Worm (Caenorhabditis elegans): ENCODE data around the gene hda-2.

DNA sequence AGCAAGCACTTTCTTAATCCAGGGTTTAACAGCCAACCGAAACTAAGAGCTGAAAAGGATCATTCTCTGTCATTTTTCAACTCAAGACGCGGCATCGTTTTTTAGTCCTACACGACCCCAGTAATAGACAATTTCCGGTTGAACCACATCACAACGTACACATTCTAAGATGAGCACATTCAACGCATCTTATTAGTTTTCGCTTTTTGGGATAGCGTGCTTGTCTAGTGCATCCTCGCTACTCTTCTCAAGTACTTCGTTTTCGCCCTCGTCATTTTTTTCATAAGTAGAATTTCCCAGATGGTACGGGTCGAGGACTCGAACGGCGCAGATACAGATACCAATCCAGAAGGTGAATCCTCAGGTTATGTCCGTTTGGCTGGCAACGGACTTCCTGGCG lies 19.9 kb upstream of the hda-2 start, which contains the start of gene T05H10.1:
- TF ChIP-seq med-1 (GFP tag; optimal IDR thresholded peaks at IDR 0.05; ENCODE audit: insufficient read depth) (no peak), flt-1 (GFP tag; IDR thresholded peaks at IDR 0.05) (no peak), tab-1 (GFP tag; IDR thresholded peaks at IDR 0.05) (no peak), klf-2 (GFP tag; conservative IDR thresholded peaks at IDR 0.05) (no peak), T22C8.4 (GFP tag; IDR thresholded peaks at IDR 0.05) (no peak), cog-1 (tag; optimal IDR thresholded peaks at IDR 0.05) (no peak), ref-1 (GFP tag; conservative IDR thresholded peaks at IDR 0.05) (no peak)
